ENCODE assay signal across 1 fruit fly cellular context in the genomic region with DNA sequence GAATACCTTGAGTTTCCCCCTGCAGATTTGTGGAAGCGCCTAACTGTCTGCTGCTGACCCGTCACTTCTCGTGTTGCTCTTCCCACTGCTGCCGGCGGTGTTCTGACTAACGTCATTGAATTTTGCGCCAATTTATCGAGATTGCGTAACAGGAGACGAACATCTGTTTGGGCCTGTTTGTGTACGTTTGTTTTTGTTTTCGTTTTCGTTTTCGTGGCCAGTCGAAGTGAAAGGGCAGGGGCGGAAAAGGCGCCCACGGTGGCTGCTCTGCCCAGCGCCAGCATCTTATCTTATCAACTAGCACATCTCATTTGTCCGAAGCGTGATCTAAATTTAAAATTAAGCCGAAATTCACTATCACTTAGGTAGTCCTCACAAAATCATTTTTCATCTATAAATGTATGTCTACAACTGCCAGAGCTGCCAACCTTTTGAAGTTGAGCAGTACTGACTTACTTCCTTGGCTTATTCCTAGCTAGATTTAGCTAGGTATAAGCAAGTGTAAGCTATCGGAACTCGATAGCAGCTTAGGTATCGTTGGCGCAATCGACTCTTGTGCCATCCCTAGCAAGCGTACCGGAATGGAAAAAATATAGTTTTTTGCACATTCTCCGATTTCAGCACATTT.
TF ChIP-seq lines count a peak whose summit lies in the region.

Gene Ctr9, plus strand, starts transcription at position 220 of the 628 bp plus-strand sequence.
Gene Nt5a, minus strand, starts transcription at position 414 of the 628 bp plus-strand sequence.

TF ChIP-seq in whole organism, embryonic, 481 proteins besides CTCF, POLR2A, EP300 and RAD21 (continued from another document and continues in another):
- TF ChIP-seq chinmo (GFP tag; IDR thresholded peaks at IDR 0.05; lab: Robert Waterston, UW; ENCODE audit: partially characterized antibody), result 0 out of 4 replicates have a peak, but pooled peaks have one; percentile 57
- TF ChIP-seq Hey (tag; optimal IDR thresholded peaks at IDR 0.05; lab: Kevin White, UChicago), result no peak
- TF ChIP-seq CG2712 (tag; optimal IDR thresholded peaks at IDR 0.05; lab: Kevin White, UChicago), result peak; percentile 58
- no peak; the same call in 1 of the 2 replicates for TF ChIP-seq CG7372 (GFP tag; IDR thresholded peaks at IDR 0.05; lab: Robert Waterston, UW)
- no peak for TF ChIP-seq CG14965 (GFP tag; optimal IDR thresholded peaks at IDR 0.05; lab: Kevin White, UChicago; ENCODE audit: borderline replicate concordance)
- peak; percentile 48 for TF ChIP-seq chn (GFP tag; optimal IDR thresholded peaks at IDR 0.05; lab: Kevin White, UChicago)
- TF ChIP-seq CG10321 (GFP tag; IDR thresholded peaks at IDR 0.05; lab: Robert Waterston, UW), result no peak
- peak; percentile 84 for TF ChIP-seq CG2120 (GFP tag; optimal IDR thresholded peaks at IDR 0.05; lab: Kevin White, UChicago)
- no peak for TF ChIP-seq CG6689 (GFP tag; IDR thresholded peaks at IDR 0.05; lab: Robert Waterston, UW)
- no peak for TF ChIP-seq eve (GFP tag; optimal IDR thresholded peaks at IDR 0.05; lab: Kevin White, UChicago)
- peak; percentile 10; the same call in 1 of the 3 replicates for TF ChIP-seq mld (GFP tag; IDR thresholded peaks at IDR 0.05; lab: Robert Waterston, UW; ENCODE audit: partially characterized antibody)
- TF ChIP-seq ftz-f1 (GFP tag; optimal IDR thresholded peaks at IDR 0.05; lab: Kevin White, UChicago), result peak; percentile 33
- 0 out of 3 replicates have a peak, but pooled peaks have one; percentile 27 for TF ChIP-seq C15 (GFP tag; IDR thresholded peaks at IDR 0.05; lab: Robert Waterston, UW)
- TF ChIP-seq CG9932 (GFP tag; IDR thresholded peaks at IDR 0.05; lab: Robert Waterston, UW), result peak; percentile 88
- TF ChIP-seq mam (GFP tag; optimal IDR thresholded peaks at IDR 0.05; lab: Kevin White, UChicago), result peak; percentile 81
- TF ChIP-seq CG2875 (GFP tag; optimal IDR thresholded peaks at IDR 0.05; lab: Kevin White, UChicago), result no peak
- no peak for TF ChIP-seq tap (tag; optimal IDR thresholded peaks at IDR 0.05; lab: Kevin White, UChicago)
- TF ChIP-seq CG13296 (GFP tag; optimal IDR thresholded peaks at IDR 0.05; lab: Kevin White, UChicago), result peak; percentile 21
- peak; percentile 46 for TF ChIP-seq Dip3 (GFP tag; optimal IDR thresholded peaks at IDR 0.05; lab: Kevin White, UChicago)
- TF ChIP-seq CG13624 (GFP tag; optimal IDR thresholded peaks at IDR 0.05; lab: Kevin White, UChicago), result peak; percentile 70
- TF ChIP-seq CG1647 (GFP tag; optimal IDR thresholded peaks at IDR 0.05; lab: Kevin White, UChicago), result peak; percentile 50
- no peak for TF ChIP-seq luna (GFP tag; optimal IDR thresholded peaks at IDR 0.05; lab: Kevin White, UChicago)
- TF ChIP-seq Dp (GFP tag; optimal IDR thresholded peaks at IDR 0.05; lab: Kevin White, UChicago), result peak; percentile 55
- no peak for TF ChIP-seq danr (GFP tag; IDR thresholded peaks at IDR 0.05; lab: Robert Waterston, UW)
- TF ChIP-seq bab2 (GFP tag; optimal IDR thresholded peaks at IDR 0.05; lab: Kevin White, UChicago), result peak; percentile 59
- peak; percentile 81 for TF ChIP-seq CG6791 (GFP tag; IDR thresholded peaks at IDR 0.05; lab: Robert Waterston, UW; ENCODE audit: partially characterized antibody)
- TF ChIP-seq NfI (GFP tag; optimal IDR thresholded peaks at IDR 0.05; lab: Kevin White, UChicago), result peak; percentile 66
- TF ChIP-seq Max (GFP tag; optimal IDR thresholded peaks at IDR 0.05; lab: Kevin White, UChicago), result no peak
- no peak for TF ChIP-seq CG6254 (GFP tag; optimal IDR thresholded peaks at IDR 0.05; lab: Kevin White, UChicago)
- no peak for TF ChIP-seq E2f1 (GFP tag; IDR thresholded peaks at IDR 0.05; lab: Robert Waterston, UW)
- TF ChIP-seq ind (GFP tag; optimal IDR thresholded peaks at IDR 0.05; lab: Kevin White, UChicago), result peak; percentile 38
- no peak for TF ChIP-seq pros (GFP tag; optimal IDR thresholded peaks at IDR 0.05; lab: Kevin White, UChicago)
- no peak for TF ChIP-seq lov (optimal IDR thresholded peaks at IDR 0.05; lab: Kevin White, UChicago)
- no peak for TF ChIP-seq lov (GFP tag; IDR thresholded peaks at IDR 0.05; lab: Robert Waterston, UW)
- peak in 1 of 2 experiments; percentile 79 for TF ChIP-seq crp (GFP tag; optimal IDR thresholded peaks at IDR 0.05; lab: Kevin White, UChicago)
- TF ChIP-seq CG10462 (GFP tag; optimal IDR thresholded peaks at IDR 0.05; lab: Kevin White, UChicago), result no peak
- no peak for TF ChIP-seq cg (GFP tag; optimal IDR thresholded peaks at IDR 0.05; lab: Kevin White, UChicago)
- no peak for TF ChIP-seq sc (optimal IDR thresholded peaks at IDR 0.05; lab: Kevin White, UChicago)
- TF ChIP-seq sc (GFP tag; optimal IDR thresholded peaks at IDR 0.05; lab: Kevin White, UChicago), result no peak
- no peak for TF ChIP-seq Lhr (GFP tag; optimal IDR thresholded peaks at IDR 0.05; lab: Kevin White, UChicago)
- peak; percentile 28 for TF ChIP-seq NK7.1 (GFP tag; optimal IDR thresholded peaks at IDR 0.05; lab: Kevin White, UChicago)
- TF ChIP-seq CG30020 (tag; optimal IDR thresholded peaks at IDR 0.05; lab: Kevin White, UChicago), result peak; percentile 74
- TF ChIP-seq sna (GFP tag; IDR thresholded peaks at IDR 0.05; lab: Robert Waterston, UW; ENCODE audit: partially characterized antibody), result peak; percentile 64; the same call in 1 of the 2 replicates
- peak; percentile 65 for TF ChIP-seq Xbp1 (GFP tag; optimal IDR thresholded peaks at IDR 0.05; lab: Kevin White, UChicago)
- TF ChIP-seq Oli (tag; optimal IDR thresholded peaks at IDR 0.05; lab: Kevin White, UChicago), result no peak
- peak; percentile 76 for TF ChIP-seq CG10543 (GFP tag; optimal IDR thresholded peaks at IDR 0.05; lab: Kevin White, UChicago)
- no peak for TF ChIP-seq CG12104 (GFP tag; optimal IDR thresholded peaks at IDR 0.05; lab: Kevin White, UChicago)
- TF ChIP-seq CG12391 (tag; optimal IDR thresholded peaks at IDR 0.05; lab: Kevin White, UChicago), result peak; percentile 61
- no peak for TF ChIP-seq CG1024 (GFP tag; IDR thresholded peaks at IDR 0.05; lab: Robert Waterston, UW)
- TF ChIP-seq Hr51 (GFP tag; optimal IDR thresholded peaks at IDR 0.05; lab: Kevin White, UChicago), result peak in 1 of 2 experiments; percentile 48
- TF ChIP-seq Dek (tag; optimal IDR thresholded peaks at IDR 0.05; lab: Kevin White, UChicago), result no peak
- TF ChIP-seq zf30C (GFP tag; optimal IDR thresholded peaks at IDR 0.05; lab: Kevin White, UChicago), result peak; percentile 17
- no peak for TF ChIP-seq Camta (GFP tag; optimal IDR thresholded peaks at IDR 0.05; lab: Kevin White, UChicago)
- TF ChIP-seq CG12236 (GFP tag; optimal IDR thresholded peaks at IDR 0.05; lab: Kevin White, UChicago), result no peak
- TF ChIP-seq Kr (GFP tag; optimal IDR thresholded peaks at IDR 0.05; lab: Kevin White, UChicago), result no peak
- no peak for TF ChIP-seq Oaz (GFP tag; IDR thresholded peaks at IDR 0.05; lab: Robert Waterston, UW)
- peak; percentile 61; the same call in 1 of the 2 replicates for TF ChIP-seq rib (GFP tag; IDR thresholded peaks at IDR 0.05; lab: Robert Waterston, UW)
- no peak for TF ChIP-seq Hand (GFP tag; optimal IDR thresholded peaks at IDR 0.05; lab: Kevin White, UChicago)
- no peak for TF ChIP-seq CG31365 (tag; optimal IDR thresholded peaks at IDR 0.05; lab: Kevin White, UChicago)
- peak; percentile 79 for TF ChIP-seq tx (GFP tag; optimal IDR thresholded peaks at IDR 0.05; lab: Kevin White, UChicago)
- TF ChIP-seq CG8924 (tag; optimal IDR thresholded peaks at IDR 0.05; lab: Kevin White, UChicago), result peak; percentile 52
- TF ChIP-seq bsh (GFP tag; optimal IDR thresholded peaks at IDR 0.05; lab: Kevin White, UChicago), result peak in 1 of 2 experiments; percentile 26
- peak; percentile 43 for TF ChIP-seq gfzf (GFP tag; optimal IDR thresholded peaks at IDR 0.05; lab: Kevin White, UChicago)
- TF ChIP-seq MESR4 (GFP tag; optimal IDR thresholded peaks at IDR 0.05; lab: Kevin White, UChicago), result peak; percentile 84
- no peak for TF ChIP-seq toy (GFP tag; IDR thresholded peaks at IDR 0.05; lab: Robert Waterston, UW)
- peak; percentile 62 for TF ChIP-seq CG1792 (GFP tag; optimal IDR thresholded peaks at IDR 0.05; lab: Kevin White, UChicago)
- TF ChIP-seq salm (tag; optimal IDR thresholded peaks at IDR 0.05; lab: Kevin White, UChicago), result no peak
- no peak for TF ChIP-seq wor (GFP tag; IDR thresholded peaks at IDR 0.05; lab: Robert Waterston, UW)
- TF ChIP-seq gt (GFP tag; IDR thresholded peaks at IDR 0.05; lab: Robert Waterston, UW), result no peak
- peak; percentile 72 for TF ChIP-seq Bteb2 (GFP tag; optimal IDR thresholded peaks at IDR 0.05; lab: Kevin White, UChicago)
- TF ChIP-seq her (GFP tag; optimal IDR thresholded peaks at IDR 0.05; lab: Kevin White, UChicago), result peak; percentile 74
- no peak for TF ChIP-seq D19B (GFP tag; optimal IDR thresholded peaks at IDR 0.05; lab: Kevin White, UChicago)
- peak; percentile 54; the same call in 1 of the 2 replicates for TF ChIP-seq CG2129 (GFP tag; IDR thresholded peaks at IDR 0.05; lab: Robert Waterston, UW; ENCODE audit: partially characterized antibody)
- no peak for TF ChIP-seq Hr39 (optimal IDR thresholded peaks at IDR 0.05; lab: Kevin White, UChicago)
- TF ChIP-seq Sin3A (optimal IDR thresholded peaks at IDR 0.05; lab: Kevin White, UChicago), result peak; percentile 80
- TF ChIP-seq CG17802 (tag; optimal IDR thresholded peaks at IDR 0.05; lab: Kevin White, UChicago), result peak; percentile 62
- TF ChIP-seq CG32767 (GFP tag; IDR thresholded peaks at IDR 0.05; lab: Robert Waterston, UW), result 0 out of 2 replicates have a peak, but pooled peaks have one; percentile 36
- peak; percentile 49 for TF ChIP-seq exex (tag; optimal IDR thresholded peaks at IDR 0.05; lab: Kevin White, UChicago)
- TF ChIP-seq nau (GFP tag; optimal IDR thresholded peaks at IDR 0.05; lab: Kevin White, UChicago), result no peak
- TF ChIP-seq CG10274 (GFP tag; optimal IDR thresholded peaks at IDR 0.05; lab: Kevin White, UChicago), result no peak
- TF ChIP-seq inv (GFP tag; IDR thresholded peaks at IDR 0.05; lab: Robert Waterston, UW; ENCODE audit: partially characterized antibody), result peak; percentile 68
- no peak for TF ChIP-seq gcm (GFP tag; optimal IDR thresholded peaks at IDR 0.05; lab: Kevin White, UChicago)
- peak; percentile 75 for TF ChIP-seq zfh2 (GFP tag; optimal IDR thresholded peaks at IDR 0.05; lab: Kevin White, UChicago)
- TF ChIP-seq nom (GFP tag; optimal IDR thresholded peaks at IDR 0.05; lab: Kevin White, UChicago), result no peak
- no peak for TF ChIP-seq odd (GFP tag; optimal IDR thresholded peaks at IDR 0.05; lab: Kevin White, UChicago)
- TF ChIP-seq Ssrp (tag; optimal IDR thresholded peaks at IDR 0.05; lab: Kevin White, UChicago), result no peak
- TF ChIP-seq CG17612 (GFP tag; IDR thresholded peaks at IDR 0.05; lab: Robert Waterston, UW), result peak; percentile 47; the same call in 1 of the 2 replicates
- no peak for TF ChIP-seq CG10147 (GFP tag; optimal IDR thresholded peaks at IDR 0.05; lab: Kevin White, UChicago)
- peak; percentile 44 for TF ChIP-seq CG9215 (GFP tag; IDR thresholded peaks at IDR 0.05; lab: Robert Waterston, UW)
- TF ChIP-seq Atf3 (GFP tag; optimal IDR thresholded peaks at IDR 0.05; lab: Kevin White, UChicago), result peak; percentile 41
- TF ChIP-seq ac (GFP tag; optimal IDR thresholded peaks at IDR 0.05; lab: Kevin White, UChicago), result no peak
- no peak for TF ChIP-seq CG3407 (GFP tag; optimal IDR thresholded peaks at IDR 0.05; lab: Kevin White, UChicago)
- peak; percentile 15 for TF ChIP-seq CG8944 (GFP tag; optimal IDR thresholded peaks at IDR 0.05; lab: Kevin White, UChicago)
- no peak for TF ChIP-seq Nf-YA (GFP tag; IDR thresholded peaks at IDR 0.05; lab: Robert Waterston, UW)
- TF ChIP-seq CG2889 (GFP tag; IDR thresholded peaks at IDR 0.05; lab: Robert Waterston, UW), result peak; percentile 34; the same call in 1 of the 3 replicates
- TF ChIP-seq CG12155 (GFP tag; optimal IDR thresholded peaks at IDR 0.05; lab: Kevin White, UChicago), result peak; percentile 52
- TF ChIP-seq fd3F (GFP tag; optimal IDR thresholded peaks at IDR 0.05; lab: Kevin White, UChicago), result peak; percentile 11
- TF ChIP-seq CG6765 (GFP tag; optimal IDR thresholded peaks at IDR 0.05; lab: Kevin White, UChicago), result no peak
- peak; percentile 32 for TF ChIP-seq sisA (GFP tag; IDR thresholded peaks at IDR 0.05; lab: Robert Waterston, UW)
- TF ChIP-seq Ets97D (GFP tag; optimal IDR thresholded peaks at IDR 0.05; lab: Kevin White, UChicago), result peak; percentile 86
- TF ChIP-seq CG6854 (GFP tag; optimal IDR thresholded peaks at IDR 0.05; lab: Kevin White, UChicago), result no peak
- peak; percentile 61 for TF ChIP-seq CG13775 (GFP tag; optimal IDR thresholded peaks at IDR 0.05; lab: Kevin White, UChicago)
- no peak for TF ChIP-seq CG9727 (GFP tag; optimal IDR thresholded peaks at IDR 0.05; lab: Kevin White, UChicago)
- no peak for TF ChIP-seq sens-2 (GFP tag; IDR thresholded peaks at IDR 0.05; lab: Robert Waterston, UW)
- TF ChIP-seq al (GFP tag; IDR thresholded peaks at IDR 0.05; lab: Robert Waterston, UW), result peak; percentile 32; the same call in 1 of the 2 replicates
- TF ChIP-seq nmo (GFP tag; optimal IDR thresholded peaks at IDR 0.05; lab: Kevin White, UChicago), result peak; percentile 67
- TF ChIP-seq Trl (optimal IDR thresholded peaks at IDR 0.05; lab: Kevin White, UChicago), result no peak
- peak; percentile 76 for TF ChIP-seq Trl (GFP tag; optimal IDR thresholded peaks at IDR 0.05; lab: Kevin White, UChicago)
- TF ChIP-seq CG2202 (tag; optimal IDR thresholded peaks at IDR 0.05; lab: Kevin White, UChicago), result no peak
- TF ChIP-seq CG11560 (tag; IDR thresholded peaks at IDR 0.05; lab: Robert Waterston, UW), result no peak
- TF ChIP-seq pho (GFP tag; optimal IDR thresholded peaks at IDR 0.05; lab: Kevin White, UChicago), result peak; percentile 66
- no peak for TF ChIP-seq Atf6 (GFP tag; IDR thresholded peaks at IDR 0.05; lab: Robert Waterston, UW)
- peak; percentile 5 for TF ChIP-seq CG9609 (GFP tag; optimal IDR thresholded peaks at IDR 0.05; lab: Kevin White, UChicago)
- peak; percentile 26 for TF ChIP-seq Hr3 (GFP tag; optimal IDR thresholded peaks at IDR 0.05; lab: Kevin White, UChicago)
- peak; percentile 82 for TF ChIP-seq CG12769 (tag; optimal IDR thresholded peaks at IDR 0.05; lab: Kevin White, UChicago)
- TF ChIP-seq Doc3 (GFP tag; IDR thresholded peaks at IDR 0.05; lab: Robert Waterston, UW; ENCODE audit: partially characterized antibody), result peak; percentile 65
- TF ChIP-seq Dref (GFP tag; IDR thresholded peaks at IDR 0.05; lab: Robert Waterston, UW), result peak; percentile 96
- TF ChIP-seq CG32532 (GFP tag; IDR thresholded peaks at IDR 0.05; lab: Robert Waterston, UW), result peak; percentile 65
- TF ChIP-seq lola (GFP tag; optimal IDR thresholded peaks at IDR 0.05; lab: Kevin White, UChicago), result peak in 1 of 3 experiments; percentile 16
- TF ChIP-seq nerfin-2 (GFP tag; IDR thresholded peaks at IDR 0.05; lab: Robert Waterston, UW; ENCODE audit: partially characterized antibody), result peak; percentile 49
- peak; percentile 51 for TF ChIP-seq gcm2 (GFP tag; optimal IDR thresholded peaks at IDR 0.05; lab: Kevin White, UChicago)
- no peak for TF ChIP-seq Asciz (GFP tag; optimal IDR thresholded peaks at IDR 0.05; lab: Kevin White, UChicago)
- no peak for TF ChIP-seq wdn (GFP tag; IDR thresholded peaks at IDR 0.05; lab: Robert Waterston, UW)
